Worm (Caenorhabditis elegans) whole organism, L1 larva: Measurements from ENCODE around the gene doxa-1.

Source experiments
- ceh-8 ChIP-seq: fragments of 200-800 bp; sonication (Bioruptor generic); optimal IDR thresholded peaks from 2 replicates; lab custom pipeline; 2018; ENCODE audit warnings: mild to moderate bottlenecking, missing genetic modification characterization, moderate library complexity, missing compliant biosample characterization
- elt-3 ChIP-seq, 6 experiments: fragments of 150-350 bp in 1 of 6; sonication (generic microtip); optimal IDR thresholded peaks; 2 replicates each; lab custom pipeline; 2017 to 2018; ENCODE audit warnings: missing biosample characterization in 6 of 6, missing genetic modification characterization in 6 of 6, inconsistent platforms in 1 of 6
- lin-13 ChIP-seq: fragments of 150-350 bp; optimal IDR thresholded peaks from 2 replicates; lab custom pipeline; 2014; ENCODE audit warnings: missing biosample characterization, missing genetic modification reagents, missing genetic modification characterization
- lin-39 ChIP-seq: fragments of 150-350 bp; optimal IDR thresholded peaks from 2 replicates; lab custom pipeline; 2014; ENCODE audit warnings: missing biosample characterization, missing genetic modification reagents, missing genetic modification characterization
- nhr-71 ChIP-seq: sonication (generic microtip); optimal IDR thresholded peaks from 2 replicates; lab custom pipeline; 2016; ENCODE audit warnings: mild to moderate bottlenecking, missing genetic modification characterization, moderate library complexity, missing compliant biosample characterization
- snpc-4 ChIP-seq: fragments of 150-350 bp; optimal IDR thresholded peaks from 2 replicates; lab custom pipeline; 2014; ENCODE audit warnings: missing biosample characterization, missing genetic modification characterization
- sup-37 ChIP-seq: fragments of 200-800 bp; sonication (Bioruptor generic); optimal IDR thresholded peaks from 2 replicates; lab custom pipeline; 2018; ENCODE audit warnings: mild to moderate bottlenecking, missing genetic modification characterization, missing compliant biosample characterization
- unc-30 ChIP-seq: sonication (generic microtip); optimal IDR thresholded peaks from 2 replicates; lab custom pipeline; 2017; ENCODE audit warnings: missing biosample characterization, missing genetic modification characterization
- unc-62 ChIP-seq: fragments of 150-350 bp; optimal IDR thresholded peaks from 2 replicates; lab custom pipeline; 2014; ENCODE audit warnings: missing biosample characterization, missing genetic modification reagents, missing genetic modification characterization

DNA sequence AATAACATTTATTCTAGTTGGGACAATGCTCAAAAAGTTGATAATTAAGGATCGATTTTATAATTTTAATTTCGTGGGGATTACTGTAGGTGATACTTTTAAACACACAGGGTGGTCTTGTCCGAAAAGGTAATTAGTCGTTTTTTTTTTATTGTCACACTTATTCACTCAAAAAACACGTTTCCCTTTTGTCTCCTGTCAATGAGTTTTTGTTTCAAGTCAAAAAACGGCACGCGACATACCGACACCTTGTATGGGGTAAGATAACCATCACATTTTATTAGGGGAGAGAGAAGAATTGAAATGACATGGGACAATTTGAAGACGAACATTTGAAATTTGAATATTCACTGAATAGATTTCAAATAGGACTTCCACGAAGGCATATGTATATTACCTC is 44.2 kb downstream of the doxa-1 start:
- TF ChIP-seq lin-13 (GFP tag; lab: Kevin White, UChicago) (no peak), unc-30 (tag; lab: Kevin White, UChicago) (no peak), lin-39 (tag; lab: Kevin White, UChicago) (no peak), nhr-71 (no peak), elt-3 (tag; optimal IDR thresholded peaks at IDR 0.05; lab: Kevin White, UChicago) (no peak), sup-37 (GFP tag; lab: Kevin White, UChicago) (no peak), ceh-8 (no peak), unc-62 (GFP tag; lab: Kevin White, UChicago) (no peak), snpc-4 (tag; lab: Kevin White, UChicago) (no peak)
